Worm (Caenorhabditis elegans) whole organism, L2 larva: ENCODE data around the gene F48G7.5.

Experiments used
- C34F6.9 ChIP-seq: fragments of 150-350 bp; optimal IDR thresholded peaks from 2 replicates; lab custom pipeline; 2014; ENCODE audit warnings: missing biosample characterization, missing genetic modification characterization
- Y55F3AM.14 ChIP-seq: fragments of 200-800 bp; sonication (Bioruptor generic); optimal IDR thresholded peaks from 2 replicates; lab custom pipeline; 2018; ENCODE audit warnings: mild to moderate bottlenecking, missing genetic modification characterization, missing compliant biosample characterization
- ZK546.5 ChIP-seq: sonication (generic microtip); optimal IDR thresholded peaks from 2 replicates; lab custom pipeline; 2017; ENCODE audit warnings: missing biosample characterization, missing genetic modification characterization
- alr-1 ChIP-seq: fragments of 150-350 bp; optimal IDR thresholded peaks from 2 replicates; lab custom pipeline; 2014; ENCODE audit warnings: missing biosample characterization, missing genetic modification characterization
- ama-1 ChIP-seq: fragments of 150-350 bp; optimal IDR thresholded peaks from 2 replicates; lab custom pipeline; 2018; ENCODE audit warnings: inconsistent platforms
- ceh-16 ChIP-seq: fragments of 150-350 bp; optimal IDR thresholded peaks from 2 replicates; lab custom pipeline; 2014; ENCODE audit warnings: missing biosample characterization, missing genetic modification characterization
- dmd-4 ChIP-seq: sonication (generic microtip); optimal IDR thresholded peaks from 2 replicates; lab custom pipeline; 2017; ENCODE audit warnings: missing biosample characterization, missing genetic modification characterization
- egl-27 ChIP-seq: sonication (generic microtip); optimal IDR thresholded peaks from 3 replicates; lab custom pipeline; 2017; ENCODE audit warnings: missing biosample characterization, missing genetic modification reagents, missing genetic modification characterization
- elt-1 ChIP-seq: fragments of 150-350 bp; optimal IDR thresholded peaks from 2 replicates; lab custom pipeline; 2014; ENCODE audit warnings: missing biosample characterization, missing genetic modification characterization
- lin-11 ChIP-seq: fragments of 150-350 bp; sonication (generic microtip); optimal IDR thresholded peaks from 2 replicates; lab custom pipeline; 2014; ENCODE audit warnings: missing biosample characterization, missing genetic modification characterization, inconsistent platforms, mixed read lengths
- lin-13 ChIP-seq: fragments of 150-350 bp; optimal IDR thresholded peaks from 2 replicates; lab custom pipeline; 2014; ENCODE audit warnings: missing biosample characterization, missing genetic modification reagents, missing genetic modification characterization
- lin-39 ChIP-seq: fragments of 150-350 bp; optimal IDR thresholded peaks from 2 replicates; lab custom pipeline; 2014; ENCODE audit warnings: missing biosample characterization, missing genetic modification reagents, missing genetic modification characterization
- lsy-2 ChIP-seq, 2 experiments: fragments of 150-350 bp in 1 of 2; sonication (generic microtip) in 1 of 2; optimal IDR thresholded peaks; 2 replicates each; lab custom pipeline; 2014 to 2017; ENCODE audit warnings: missing biosample characterization in 2 of 2, missing genetic modification characterization in 2 of 2
- mbf-1 ChIP-seq: sonication (generic microtip); optimal IDR thresholded peaks from 2 replicates; lab custom pipeline; 2017; ENCODE audit warnings: missing biosample characterization, missing genetic modification characterization
- mdl-1 ChIP-seq, 2 experiments: fragments of 150-350 bp in 1 of 2; sonication (generic microtip) in 1 of 2; optimal IDR thresholded peaks; 2 replicates each; lab custom pipeline; 2017; ENCODE audit warnings: missing biosample characterization in 2 of 2, missing genetic modification characterization in 2 of 2
- nhr-10 ChIP-seq: sonication (generic microtip); optimal IDR thresholded peaks from 2 replicates; lab custom pipeline; 2017; ENCODE audit warnings: missing biosample characterization, missing genetic modification characterization
- nhr-11 ChIP-seq: fragments of 150-350 bp; optimal IDR thresholded peaks from 2 replicates; lab custom pipeline; 2014; ENCODE audit warnings: missing biosample characterization, missing genetic modification characterization
- nhr-12 ChIP-seq: fragments of 150-350 bp; optimal IDR thresholded peaks from 2 replicates; lab custom pipeline; 2014; ENCODE audit warnings: missing biosample characterization, missing genetic modification characterization
- nhr-21 ChIP-seq: fragments of 150-350 bp; optimal IDR thresholded peaks from 2 replicates; lab custom pipeline; 2014; ENCODE audit warnings: missing biosample characterization, missing genetic modification characterization
- nhr-237 ChIP-seq: fragments of 150-350 bp; optimal IDR thresholded peaks from 2 replicates; lab custom pipeline; 2014; ENCODE audit warnings: missing biosample characterization, missing genetic modification characterization
- nhr-25 ChIP-seq: fragments of 150-350 bp; sonication (generic microtip); optimal IDR thresholded peaks from 3 replicates; lab custom pipeline; 2014; ENCODE audit warnings: missing biosample characterization, missing genetic modification characterization
- nhr-6 ChIP-seq: fragments of 150-350 bp; optimal IDR thresholded peaks from 2 replicates; lab custom pipeline; 2014; ENCODE audit warnings: missing biosample characterization, missing genetic modification characterization
- peb-1 ChIP-seq: fragments of 150-350 bp; optimal IDR thresholded peaks from 2 replicates; lab custom pipeline; 2014; ENCODE audit warnings: missing biosample characterization, missing genetic modification characterization
- sem-4 ChIP-seq: fragments of 150-350 bp; optimal IDR thresholded peaks from 2 replicates; lab custom pipeline; 2014; ENCODE audit warnings: missing biosample characterization, missing genetic modification reagents, missing genetic modification characterization
- skn-1 ChIP-seq: sonication (generic microtip); optimal IDR thresholded peaks from 2 replicates; lab custom pipeline; 2017; ENCODE audit warnings: missing biosample characterization, missing genetic modification characterization
- sma-3 ChIP-seq: sonication (generic microtip); optimal IDR thresholded peaks from 2 replicates; lab custom pipeline; 2016; ENCODE audit warnings: missing genetic modification reagents, missing genetic modification characterization, missing compliant biosample characterization
- sma-9 ChIP-seq, 2 experiments: fragments of 150-350 bp in 1 of 2; sonication (generic microtip) in 1 of 2; optimal IDR thresholded peaks; 2 replicates each; lab custom pipeline; 2014 to 2016; ENCODE audit warnings: missing genetic modification characterization in 2 of 2, mild to moderate bottlenecking in 1 of 2, missing biosample characterization in 1 of 2, missing compliant biosample characterization in 1 of 2, missing genetic modification reagents in 1 of 2, moderate library complexity in 1 of 2
- unc-39 ChIP-seq: fragments of 150-350 bp; optimal IDR thresholded peaks from 2 replicates; lab custom pipeline; 2014; ENCODE audit warnings: missing biosample characterization, missing genetic modification characterization
- unc-55 ChIP-seq: fragments of 150-350 bp; sonication (generic microtip); optimal IDR thresholded peaks from 3 replicates; lab custom pipeline; 2014; ENCODE audit warnings: missing biosample characterization, missing genetic modification reagents, missing genetic modification characterization
- unc-62 ChIP-seq: fragments of 150-350 bp; optimal IDR thresholded peaks from 2 replicates; lab custom pipeline; 2014; ENCODE audit warnings: missing biosample characterization, missing genetic modification reagents, missing genetic modification characterization
- zag-1 ChIP-seq: fragments of 150-350 bp; optimal IDR thresholded peaks from 2 replicates; lab custom pipeline; 2014; ENCODE audit warnings: missing biosample characterization, missing genetic modification characterization
- ztf-1 ChIP-seq: fragments of 200-800 bp; sonication (Bioruptor generic); conservative IDR thresholded peaks from 2 replicates; pipeline ENCODE4 v1.3.6; 2022; ENCODE audit warnings: missing genetic modification characterization, missing compliant biosample characterization
- ztf-11 ChIP-seq: sonication (generic microtip); optimal IDR thresholded peaks from 2 replicates; lab custom pipeline; 2017; ENCODE audit warnings: missing biosample characterization, missing genetic modification characterization
- ztf-4 ChIP-seq: fragments of 150-350 bp; optimal IDR thresholded peaks from 2 replicates; lab custom pipeline; 2014; ENCODE audit warnings: missing biosample characterization, missing genetic modification characterization

The F48G7.5 gene

ce11 chrV:596923-597322 is 25.8 kb downstream of the F48G7.5 start:
- TF ChIP-seq elt-1 (tag; lab: Kevin White, UChicago) (peak; percentile 29), nhr-21 (tag; lab: Kevin White, UChicago) (no peak), lsy-2 (tag; optimal IDR thresholded peaks at IDR 0.05; lab: Kevin White, UChicago) (no peak), nhr-6 (tag; lab: Kevin White, UChicago) (no peak), mdl-1 (tag; optimal IDR thresholded peaks at IDR 0.05; lab: Kevin White, UChicago) (no peak), sma-9 (GFP tag; optimal IDR thresholded peaks at IDR 0.05; lab: Kevin White, UChicago) (peak; percentile 76), sma-9 (tag; optimal IDR thresholded peaks at IDR 0.05; lab: Kevin White, UChicago) (no peak), lin-13 (GFP tag; lab: Kevin White, UChicago) (no peak), ceh-16 (tag; lab: Kevin White, UChicago) (peak; percentile 83), zag-1 (tag; lab: Kevin White, UChicago) (no peak)

ce11 chrV:592959-593358 is 29.8 kb downstream of the F48G7.5 start, which contains the start of gene ZK488.5:
Gene ZK488.5 (plus strand): TSS chrV:593259.
- no peak for TF ChIP-seq peb-1 (tag; lab: Kevin White, UChicago)
- TF ChIP-seq alr-1 (tag; lab: Kevin White, UChicago) = no peak
- no peak for TF ChIP-seq ztf-1
- TF ChIP-seq ztf-11 (tag; lab: Kevin White, UChicago) = no peak
- no peak for TF ChIP-seq mbf-1 (tag; lab: Kevin White, UChicago)
- no peak for TF ChIP-seq ZK546.5 (tag; lab: Kevin White, UChicago)
- TF ChIP-seq nhr-12 (tag; lab: Kevin White, UChicago) = no peak
- no peak for TF ChIP-seq lin-39 (tag; lab: Kevin White, UChicago)
- TF ChIP-seq lin-11 (tag; lab: Kevin White, UChicago) = no peak
- no peak for TF ChIP-seq C34F6.9 (tag; lab: Kevin White, UChicago)

- TF ChIP-seq Y55F3AM.14 (GFP tag; lab: Kevin White, UChicago) (no peak), dmd-4 (tag; lab: Kevin White, UChicago) (no peak), unc-39 (no peak), ceh-16 (tag; lab: Kevin White, UChicago) (no peak), egl-27 (tag; lab: Kevin White, UChicago) (no peak), mbf-1 (tag; lab: Kevin White, UChicago) (no peak), skn-1 (tag; lab: Kevin White, UChicago) (no peak), unc-62 (GFP tag; lab: Kevin White, UChicago) (no peak)
Measured at ce11 chrV:590182-590581, 32.6 kb downstream of the F48G7.5 start, which contains the start of gene ZK488.6. Gene ZK488.6 (plus strand): TSS chrV:590482.

ce11 chrV:587818-588217 is 34.9 kb downstream of the F48G7.5 start, which contains the start of gene K06H6.1:
Gene K06H6.1 (plus strand): TSS chrV:588118.
- no peak for TF ChIP-seq unc-39
- no peak for TF ChIP-seq ztf-1
- TF ChIP-seq ama-1 (lab: Kevin White, UChicago) = no peak
- TF ChIP-seq lin-13 (GFP tag; lab: Kevin White, UChicago) = no peak
- no peak for TF ChIP-seq alr-1 (tag; lab: Kevin White, UChicago)
- TF ChIP-seq nhr-25 (tag; lab: Kevin White, UChicago) = no peak
- TF ChIP-seq sem-4 = no peak
- TF ChIP-seq lsy-2 (tag; optimal IDR thresholded peaks at IDR 0.05; lab: Kevin White, UChicago) = no peak
- no peak for TF ChIP-seq nhr-6 (tag; lab: Kevin White, UChicago)
- TF ChIP-seq nhr-237 (tag; lab: Kevin White, UChicago) = no peak

ce11 chrV:585472-585871 is 37.3 kb downstream of the F48G7.5 start, which contains the start of gene K06H6.2:
Gene K06H6.2 (plus strand): TSS chrV:585772.
- no peak for TF ChIP-seq dmd-4 (tag; lab: Kevin White, UChicago)
- no peak for TF ChIP-seq nhr-11
- TF ChIP-seq unc-55 (GFP tag; lab: Kevin White, UChicago) = no peak
- no peak for TF ChIP-seq ama-1 (lab: Kevin White, UChicago)
- TF ChIP-seq ztf-4 (tag; lab: Kevin White, UChicago) = no peak
- no peak for TF ChIP-seq nhr-10 (tag; lab: Kevin White, UChicago)
- no peak for TF ChIP-seq peb-1 (tag; lab: Kevin White, UChicago)
- TF ChIP-seq nhr-237 (tag; lab: Kevin White, UChicago) = no peak
- TF ChIP-seq nhr-21 (tag; lab: Kevin White, UChicago) = no peak
- TF ChIP-seq sma-3 (GFP tag; lab: Kevin White, UChicago) = no peak
- TF ChIP-seq egl-27 (tag; lab: Kevin White, UChicago) = no peak
- TF ChIP-seq ceh-16 (tag; lab: Kevin White, UChicago) = no peak
